Worm (Caenorhabditis elegans): ENCODE measurements around the gene B0034.7.

B0034.7 gene

DNA sequence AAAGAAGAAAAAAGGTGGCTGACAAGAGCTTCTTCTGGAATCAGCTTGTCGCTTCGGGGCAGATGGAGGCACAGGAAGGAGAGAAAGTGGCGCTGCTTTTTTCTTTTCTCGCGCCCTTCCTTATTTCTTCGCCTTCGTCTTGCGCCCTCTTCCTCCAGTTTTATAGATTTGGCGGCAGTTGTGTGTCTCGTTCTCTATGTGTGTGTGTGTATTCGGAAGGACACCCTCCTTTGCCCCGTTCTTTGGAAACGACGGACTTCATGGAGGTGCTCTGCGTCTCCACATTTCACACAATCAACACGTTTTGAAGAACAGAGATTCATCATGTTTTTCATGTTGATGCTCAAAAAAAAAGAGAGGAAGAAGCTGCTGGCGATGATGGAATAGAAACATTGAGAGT lies 12.7 kb upstream of the B0034.7 start (continued):
- TF ChIP-seq mml-1 (tag; optimal IDR thresholded peaks at IDR 0.05) = no peak
- no peak for TF ChIP-seq ztf-11 (tag; optimal IDR thresholded peaks at IDR 0.05)
- TF ChIP-seq mdl-1 (tag; optimal IDR thresholded peaks at IDR 0.05) = no peak
- no peak for TF ChIP-seq R02D3.7 (tag; optimal IDR thresholded peaks at IDR 0.05)
- no peak for TF ChIP-seq ceh-28 (tag; optimal IDR thresholded peaks at IDR 0.05)
- TF ChIP-seq nhr-12 (tag; optimal IDR thresholded peaks at IDR 0.05) = no peak
- no peak for TF ChIP-seq unc-62 (GFP tag; optimal IDR thresholded peaks at IDR 0.05)
- TF ChIP-seq pha-4 (tag; optimal IDR thresholded peaks at IDR 0.05) = no peak
- no peak for TF ChIP-seq ama-1 (optimal IDR thresholded peaks at IDR 0.05)
- TF ChIP-seq elt-2 (tag; optimal IDR thresholded peaks at IDR 0.05) = no peak
- no peak for TF ChIP-seq lsy-12 (tag; optimal IDR thresholded peaks at IDR 0.05)

DNA sequence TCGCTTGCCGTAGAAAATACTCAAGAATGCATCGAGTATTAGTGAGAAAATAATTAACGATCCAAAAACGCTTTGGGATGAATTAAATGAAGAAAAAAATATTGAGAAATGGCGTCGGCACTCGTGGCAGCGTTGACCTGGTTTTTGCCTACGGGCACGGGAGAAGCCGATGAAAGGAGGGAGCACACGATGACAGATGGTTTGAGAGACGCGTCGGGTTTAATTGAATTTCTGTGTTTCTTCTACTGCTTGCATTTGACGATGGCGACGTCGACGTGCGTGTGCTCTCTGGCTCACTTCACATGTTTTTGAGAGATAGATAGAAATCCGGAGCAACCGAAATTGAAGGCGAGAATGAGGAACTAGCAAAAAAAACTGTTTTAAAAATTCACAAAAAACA lies 10.8 kb upstream of the B0034.7 start:
- TF ChIP-seq elt-3 (tag; optimal IDR thresholded peaks at IDR 0.05) (no peak), fkh-10 (GFP tag; optimal IDR thresholded peaks at IDR 0.05) (peak; percentile 5)

DNA sequence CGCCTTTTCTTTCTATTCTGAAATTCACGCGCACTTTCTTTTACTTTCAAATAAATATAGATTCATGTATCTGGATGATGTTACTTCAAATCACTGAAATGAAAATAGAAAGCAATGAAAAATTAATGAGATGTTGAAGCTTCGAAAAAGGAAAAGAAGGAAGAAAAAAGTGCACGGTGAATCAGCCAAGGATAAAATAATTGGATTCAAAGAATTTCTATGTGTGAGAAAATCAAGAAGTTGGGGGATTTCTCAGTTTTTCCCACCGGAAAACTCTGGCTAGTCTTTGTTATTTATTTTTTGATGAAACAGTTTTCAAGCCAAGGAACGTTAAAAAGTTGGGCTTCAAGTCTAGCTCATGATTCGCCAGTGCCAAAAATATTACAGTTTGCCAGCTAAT lies 9.7 kb upstream of the B0034.7 start:
- no peak for TF ChIP-seq ceh-82 (tag; optimal IDR thresholded peaks at IDR 0.05)
- no peak for TF ChIP-seq skn-1 (tag; optimal IDR thresholded peaks at IDR 0.05)
- no peak for TF ChIP-seq unc-62 (GFP tag; optimal IDR thresholded peaks at IDR 0.05)
- no peak for TF ChIP-seq nhr-11 (tag; optimal IDR thresholded peaks at IDR 0.05)
- no peak for TF ChIP-seq lin-15B (tag; optimal IDR thresholded peaks at IDR 0.05)
- TF ChIP-seq unc-39 (tag; optimal IDR thresholded peaks at IDR 0.05) = no peak
- TF ChIP-seq fos-1 (tag; optimal IDR thresholded peaks at IDR 0.05) = no peak
- no peak for TF ChIP-seq zag-1 (tag; optimal IDR thresholded peaks at IDR 0.05)
- TF ChIP-seq eor-1 (tag; optimal IDR thresholded peaks at IDR 0.05) = no peak
- TF ChIP-seq nhr-237 (tag; optimal IDR thresholded peaks at IDR 0.05) = no peak
- TF ChIP-seq lin-39 (tag; optimal IDR thresholded peaks at IDR 0.05) = no peak
- no peak for TF ChIP-seq fkh-10 (GFP tag; optimal IDR thresholded peaks at IDR 0.05)

DNA sequence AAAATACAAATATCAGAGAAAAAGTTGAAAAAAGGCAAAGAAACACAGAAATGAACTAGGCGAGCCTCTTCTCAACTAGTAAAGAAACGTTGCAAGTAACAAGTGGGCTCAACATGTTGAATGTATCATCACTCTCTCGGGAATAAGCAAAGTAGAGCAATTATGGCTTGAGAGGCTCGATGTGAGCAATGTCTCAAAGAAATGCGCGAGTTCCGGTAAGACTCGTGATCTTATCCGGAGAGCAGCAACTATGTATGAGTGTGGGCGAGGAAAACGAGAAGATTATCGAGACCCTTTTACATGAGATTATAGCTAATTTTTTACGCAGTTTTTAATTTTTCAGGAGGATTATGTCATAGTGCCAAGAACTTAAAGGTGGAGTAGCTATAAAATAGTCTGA lies 9.2 kb upstream of the B0034.7 start:
- TF ChIP-seq lin-39 (tag; optimal IDR thresholded peaks at IDR 0.05) = peak; percentile 54
- TF ChIP-seq nfya-1 (tag; optimal IDR thresholded peaks at IDR 0.05; ENCODE audit: insufficient read depth) = peak; percentile 35
- no peak for TF ChIP-seq ceh-9 (tag; optimal IDR thresholded peaks at IDR 0.05)

DNA sequence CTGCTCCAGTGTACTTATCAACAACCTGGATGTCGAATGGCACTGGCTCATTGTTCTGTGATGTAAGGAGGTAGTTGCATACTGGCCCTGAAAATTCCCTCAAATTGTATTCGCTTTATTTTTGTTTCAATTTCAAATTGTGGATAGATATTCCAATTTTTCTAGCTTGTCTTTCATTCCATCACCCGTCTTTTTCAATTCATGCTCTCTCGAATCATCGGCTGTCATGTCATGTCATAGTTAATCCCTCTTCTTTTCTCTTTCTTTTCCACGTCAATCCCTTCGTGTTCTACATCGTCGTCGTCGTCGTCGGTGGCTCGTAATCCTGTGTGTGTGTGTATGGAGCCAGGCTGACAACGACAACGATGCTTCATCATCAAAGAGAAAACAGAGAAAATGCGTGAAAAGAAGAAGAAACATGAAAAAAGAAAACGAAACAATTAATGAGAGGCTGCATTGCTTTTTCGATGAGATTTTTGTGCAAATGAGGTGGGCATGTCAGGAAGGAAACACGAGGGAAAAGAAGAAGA lies 5.7 kb upstream of the B0034.7 start:
- TF ChIP-seq elt-2 (tag; optimal IDR thresholded peaks at IDR 0.05) (no peak), ama-1 (optimal IDR thresholded peaks at IDR 0.05) (no peak), lin-39 (tag; optimal IDR thresholded peaks at IDR 0.05) (peak; percentile 39), skn-1 (tag; optimal IDR thresholded peaks at IDR 0.05) (no peak), aly-2 (tag; optimal IDR thresholded peaks at IDR 0.05) (no peak), unc-62 (GFP tag; optimal IDR thresholded peaks at IDR 0.05) (peak; percentile 12), ceh-16 (tag; optimal IDR thresholded peaks at IDR 0.05) (no peak), daf-12 (tag; optimal IDR thresholded peaks at IDR 0.05) (no peak), fkh-10 (GFP tag; optimal IDR thresholded peaks at IDR 0.05) (no peak), nhr-11 (tag; optimal IDR thresholded peaks at IDR 0.05) (no peak), ZK546.5 (tag; optimal IDR thresholded peaks at IDR 0.05) (no peak), jun-1 (tag; optimal IDR thresholded peaks at IDR 0.05) (no peak), egl-27 (tag; optimal IDR thresholded peaks at IDR 0.05) (no peak), ceh-28 (tag; optimal IDR thresholded peaks at IDR 0.05) (no peak), elt-1 (tag; optimal IDR thresholded peaks at IDR 0.05) (no peak), R02D3.7 (tag; optimal IDR thresholded peaks at IDR 0.05) (no peak), zag-1 (tag; optimal IDR thresholded peaks at IDR 0.05) (no peak), hmg-11 (tag; optimal IDR thresholded peaks at IDR 0.05) (no peak), nhr-43 (tag; optimal IDR thresholded peaks at IDR 0.05; ENCODE audit: poor library complexity, severe bottlenecking) (no peak), fos-1 (tag; optimal IDR thresholded peaks at IDR 0.05) (no peak), eor-1 (tag; optimal IDR thresholded peaks at IDR 0.05) (no peak), egl-5 (tag; optimal IDR thresholded peaks at IDR 0.05) (peak; percentile 30), mdl-1 (tag; optimal IDR thresholded peaks at IDR 0.05) (no peak), nfya-1 (tag; optimal IDR thresholded peaks at IDR 0.05; ENCODE audit: insufficient read depth) (peak; percentile 14), elt-3 (tag; optimal IDR thresholded peaks at IDR 0.05) (no peak), nhr-76 (tag; optimal IDR thresholded peaks at IDR 0.05) (no peak), pqm-1 (tag; optimal IDR thresholded peaks at IDR 0.05) (no peak), pha-4 (tag; optimal IDR thresholded peaks at IDR 0.05) (no peak)
